Worm (Caenorhabditis elegans) whole organism, L1 larva: Measurements from ENCODE around the gene F23F1.2.

Source experiments
- lir-3 ChIP-seq: sonication (generic microtip); optimal IDR thresholded peaks from 2 replicates; lab custom pipeline; 2016; ENCODE audit warnings: mild to moderate bottlenecking, missing genetic modification characterization, moderate library complexity, missing compliant biosample characterization; ENCODE audit not compliant: poor library complexity
- lsy-2 ChIP-seq, 2 experiments: fragments of 150-350 bp; optimal IDR thresholded peaks; 2 replicates each; lab custom pipeline; 2014; ENCODE audit warnings: missing biosample characterization in 2 of 2, missing genetic modification characterization in 2 of 2
- mef-2 ChIP-seq: fragments of 150-350 bp; optimal IDR thresholded peaks from 2 replicates; lab custom pipeline; 2014; ENCODE audit warnings: missing biosample characterization, missing genetic modification characterization
- nhr-28 ChIP-seq: fragments of 150-350 bp; optimal IDR thresholded peaks from 2 replicates; lab custom pipeline; 2014; ENCODE audit warnings: missing biosample characterization, missing genetic modification characterization
- ztf-4 ChIP-seq: fragments of 150-350 bp; optimal IDR thresholded peaks from 2 replicates; lab custom pipeline; 2014; ENCODE audit warnings: missing biosample characterization, missing genetic modification characterization

DNA sequence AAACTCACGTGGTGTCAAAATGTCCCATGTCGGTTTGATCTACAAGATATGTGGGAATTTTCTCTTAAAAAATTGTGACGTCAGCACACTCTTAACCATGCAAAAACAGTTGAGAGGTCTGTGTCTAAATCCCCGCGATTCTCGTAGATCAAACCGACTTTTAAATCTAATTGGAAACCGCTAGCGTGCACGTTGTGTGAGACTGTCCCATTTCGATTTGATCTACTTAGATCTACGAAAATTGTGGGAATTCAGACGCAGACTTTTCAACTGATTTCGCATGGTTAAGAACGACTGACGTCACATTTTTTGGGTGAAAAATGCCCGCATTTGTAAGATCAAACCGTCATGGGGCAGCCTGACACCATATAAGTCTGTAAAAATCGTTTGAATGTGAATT lies 23.9 kb downstream of the F23F1.2 start:
- TF ChIP-seq mef-2 = no peak
- no peak for TF ChIP-seq lir-3 (tag; lab: Kevin White, UChicago)
- no peak for TF ChIP-seq nhr-28 (tag; lab: Kevin White, UChicago)
- no peak for TF ChIP-seq ztf-4 (tag; lab: Kevin White, UChicago)
- TF ChIP-seq lsy-2 (tag; optimal IDR thresholded peaks at IDR 0.05; lab: Kevin White, UChicago) = no peak
